Worm (Caenorhabditis elegans) whole organism, L4/young adult: ENCODE data around the gene C03B1.2.

Experiments
- W03F9.2 ChIP-seq: fragments of 150-350 bp; optimal IDR thresholded peaks from 2 replicates; lab custom pipeline; 2014; ENCODE audit warnings: missing biosample characterization, missing genetic modification characterization
- dao-5 ChIP-seq: sonication (generic microtip); optimal IDR thresholded peaks from 2 replicates; lab custom pipeline; 2016; ENCODE audit warnings: missing genotype, missing genetic modification characterization, moderate library complexity, missing compliant biosample characterization
- him-1 ChIP-seq: sonication (generic microtip); optimal IDR thresholded peaks from 2 replicates; lab custom pipeline; 2016; ENCODE audit warnings: missing genotype, missing genetic modification reagents, missing genetic modification characterization, missing compliant biosample characterization

DNA sequence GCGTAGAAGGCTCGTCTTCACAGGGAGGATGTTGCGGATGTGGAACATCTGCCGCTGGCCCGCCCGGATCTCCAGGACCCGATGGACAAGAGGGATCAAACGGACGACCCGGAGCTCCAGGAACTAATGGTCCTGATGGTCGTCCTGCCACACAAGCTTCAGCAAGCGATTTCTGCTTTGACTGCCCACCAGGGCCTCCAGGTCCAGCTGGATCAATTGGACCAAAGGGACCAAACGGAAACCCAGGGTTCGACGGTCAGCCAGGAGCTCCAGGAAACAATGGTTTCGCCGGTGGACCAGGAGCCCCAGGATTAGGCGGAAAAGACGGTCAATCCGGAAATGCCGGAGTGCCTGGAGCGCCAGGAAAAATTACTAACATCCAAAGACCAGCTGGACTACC lies 35.2 kb upstream of the C03B1.2 start:
- TF ChIP-seq him-1 (no peak), dao-5 (no peak), W03F9.2 (tag; lab: Kevin White, UChicago) (no peak)
